Worm (Caenorhabditis elegans) whole organism, L4/young adult: Measurements from ENCODE around the gene mes-1.

Experiments
- W03F9.2 ChIP-seq: fragments of 150-350 bp; optimal IDR thresholded peaks from 2 replicates; lab custom pipeline; 2014; ENCODE audit warnings: missing biosample characterization, missing genetic modification characterization
- him-1 ChIP-seq: sonication (generic microtip); optimal IDR thresholded peaks from 2 replicates; lab custom pipeline; 2016; ENCODE audit warnings: missing genotype, missing genetic modification reagents, missing genetic modification characterization, missing compliant biosample characterization

DNA sequence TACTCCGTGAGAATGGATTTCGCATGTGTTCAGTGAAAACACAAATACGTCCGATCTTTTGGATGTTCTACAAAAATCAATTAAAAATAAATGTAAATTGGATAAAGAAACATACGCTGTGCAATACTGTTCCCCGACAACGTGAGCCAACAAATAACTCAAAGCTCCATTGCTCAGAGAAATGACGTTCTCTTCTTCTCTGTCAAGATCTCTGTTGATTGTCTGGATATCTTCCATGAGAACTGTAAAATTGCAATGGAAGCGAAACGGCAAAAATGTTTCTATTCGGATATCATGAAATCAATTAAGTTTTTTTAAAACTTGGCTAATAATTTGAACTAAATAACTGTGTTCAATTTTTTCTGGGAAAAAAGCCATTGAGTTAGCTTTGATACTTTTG is 39.4 kb downstream of the mes-1 start:
- no peak for TF ChIP-seq him-1 (tag; lab: Kevin White, UChicago)
- no peak for TF ChIP-seq W03F9.2
